Worm (Caenorhabditis elegans) whole organism, early embryonic: Measurements from ENCODE around the gene M57.1.

Experiments
- F13C5.2 ChIP-seq: sonication (generic microtip); optimal IDR thresholded peaks from 2 replicates; lab custom pipeline; 2017; ENCODE audit warnings: mild to moderate bottlenecking, missing genetic modification characterization, inconsistent platforms, missing compliant biosample characterization
- ama-1 ChIP-seq: fragments of 150-350 bp; optimal IDR thresholded peaks from 2 replicates; lab custom pipeline; 2014
- ceh-36 ChIP-seq: sonication (generic microtip); optimal IDR thresholded peaks from 2 replicates; lab custom pipeline; 2016; ENCODE audit warnings: missing genetic modification characterization, inconsistent platforms, missing compliant biosample characterization
- ets-7 ChIP-seq: sonication (generic microtip); optimal IDR thresholded peaks from 2 replicates; lab custom pipeline; 2016; ENCODE audit warnings: missing genotype, missing genetic modification characterization, missing compliant biosample characterization
- sea-1 ChIP-seq: fragments of 200-800 bp; sonication (Bioruptor generic); conservative IDR thresholded peaks from 2 replicates; pipeline ENCODE4 v1.3.6; 2022; ENCODE audit warnings: missing genetic modification characterization, missing compliant biosample characterization

DNA sequence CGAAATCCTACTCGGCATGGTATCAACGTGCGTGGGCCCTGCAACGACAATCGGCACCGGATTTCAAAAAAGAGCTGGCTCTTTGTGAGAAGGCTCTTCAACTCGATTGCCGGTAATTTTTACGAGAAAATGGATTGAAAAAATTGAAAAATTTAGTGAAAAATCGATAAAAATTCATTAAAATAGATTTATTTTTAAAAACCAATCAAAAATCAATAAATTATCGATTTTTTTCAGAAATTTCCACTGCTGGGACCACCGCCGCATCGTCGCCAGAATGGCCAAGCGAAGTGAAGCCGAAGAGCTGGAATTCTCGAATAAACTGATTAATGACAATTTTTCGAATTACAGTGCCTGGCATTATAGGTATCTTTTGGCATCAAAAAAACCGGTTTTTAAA, 4.4 kb upstream of the M57.1 start:
- TF ChIP-seq F13C5.2 = no peak
- no peak for TF ChIP-seq sea-1 (GFP tag; lab: Robert Waterston, UW)
- no peak for TF ChIP-seq ceh-36 (tag; lab: Kevin White, UChicago)
- no peak for TF ChIP-seq ets-7 (tag; lab: Kevin White, UChicago)
- no peak for TF ChIP-seq ama-1 (lab: Kevin White, UChicago)
